Worm (Caenorhabditis elegans) whole organism, L1 larva: ENCODE results near the gene K01D12.5.

Experiments used
- C34B4.2 ChIP-seq: sonication (generic microtip); optimal IDR thresholded peaks from 2 replicates; lab custom pipeline; 2017; ENCODE audit warnings: mild to moderate bottlenecking, missing genetic modification characterization, missing compliant biosample characterization
- F16B12.6 ChIP-seq: fragments of 150-350 bp; optimal IDR thresholded peaks from 2 replicates; lab custom pipeline; 2014; ENCODE audit warnings: missing biosample characterization, missing genetic modification characterization
- ama-1 ChIP-seq: fragments of 150-350 bp; optimal IDR thresholded peaks from 2 replicates; lab custom pipeline; 2014
- blmp-1 ChIP-seq: fragments of 150-350 bp; optimal IDR thresholded peaks from 2 replicates; lab custom pipeline; 2014; ENCODE audit warnings: missing biosample characterization, missing genetic modification characterization
- ceh-63 ChIP-seq: fragments of 200-800 bp; sonication (Bioruptor generic); optimal IDR thresholded peaks from 2 replicates; lab custom pipeline; 2018; ENCODE audit warnings: mild to moderate bottlenecking, missing genetic modification characterization, missing compliant biosample characterization
- ceh-8 ChIP-seq: fragments of 200-800 bp; sonication (Bioruptor generic); optimal IDR thresholded peaks from 2 replicates; lab custom pipeline; 2018; ENCODE audit warnings: mild to moderate bottlenecking, missing genetic modification characterization, moderate library complexity, missing compliant biosample characterization
- ceh-90 ChIP-seq: sonication (generic microtip); optimal IDR thresholded peaks from 2 replicates; lab custom pipeline; 2016; ENCODE audit warnings: missing genetic modification characterization, missing compliant biosample characterization
- dsc-1 ChIP-seq: sonication (generic microtip); optimal IDR thresholded peaks from 2 replicates; lab custom pipeline; 2016; ENCODE audit warnings: mild to moderate bottlenecking, missing genetic modification characterization, missing compliant biosample characterization
- efl-1 ChIP-seq, 4 experiments: fragments of 150-350 bp; optimal IDR thresholded peaks in 3 of 4; peaks in 1 of 4; 1 replicate in 1 of 4; 2 replicates in 3 of 4; lab custom pipeline; 2014; ENCODE audit warnings: missing biosample characterization in 2 of 4, missing genetic modification characterization in 2 of 4, missing genetic modification reagents in 2 of 4
- efl-3 ChIP-seq: fragments of 200-800 bp; sonication (Bioruptor generic); optimal IDR thresholded peaks from 2 replicates; lab custom pipeline; 2018; ENCODE audit warnings: mild to moderate bottlenecking, missing genetic modification characterization, missing compliant biosample characterization
- egl-13 ChIP-seq: sonication (generic microtip); optimal IDR thresholded peaks from 2 replicates; lab custom pipeline; 2016; ENCODE audit warnings: missing genotype, missing genetic modification reagents, missing genetic modification characterization, missing compliant biosample characterization
- egl-27 ChIP-seq, 2 experiments: fragments of 150-350 bp in 1 of 2; sonication (generic microtip); optimal IDR thresholded peaks; 3 replicates each; lab custom pipeline; 2017 to 2018; ENCODE audit warnings: missing biosample characterization in 2 of 2, missing genetic modification characterization in 2 of 2, missing genetic modification reagents in 2 of 2
- elt-2 ChIP-seq: sonication (generic microtip); optimal IDR thresholded peaks from 2 replicates; lab custom pipeline; 2016; ENCODE audit warnings: missing genetic modification characterization, mild to moderate bottlenecking, inconsistent platforms, missing compliant biosample characterization, missing genetic modification reagents
- elt-3 ChIP-seq, 6 experiments: fragments of 150-350 bp in 1 of 6; sonication (generic microtip); optimal IDR thresholded peaks; 2 replicates each; lab custom pipeline; 2017 to 2018; ENCODE audit warnings: missing biosample characterization in 6 of 6, missing genetic modification characterization in 6 of 6, inconsistent platforms in 1 of 6
- grh-1 ChIP-seq: fragments of 200-800 bp; sonication (Bioruptor generic); IDR thresholded peaks from 2 replicates; pipeline ENCODE4 v1.3.6; 2022; ENCODE audit warnings: missing genetic modification reagents, missing genetic modification characterization, missing compliant biosample characterization
- irx-1 ChIP-seq: sonication (generic microtip); optimal IDR thresholded peaks from 2 replicates; lab custom pipeline; 2016; ENCODE audit warnings: missing genetic modification characterization, missing compliant biosample characterization
- jun-1 ChIP-seq: fragments of 150-350 bp; optimal IDR thresholded peaks from 2 replicates; lab custom pipeline; 2014; ENCODE audit warnings: missing biosample characterization, missing genetic modification reagents, missing genetic modification characterization
- lin-13 ChIP-seq: fragments of 150-350 bp; optimal IDR thresholded peaks from 2 replicates; lab custom pipeline; 2014; ENCODE audit warnings: missing biosample characterization, missing genetic modification reagents, missing genetic modification characterization
- lin-35 ChIP-seq, 2 experiments: fragments of 150-350 bp; optimal IDR thresholded peaks; 2 replicates each; lab custom pipeline; 2014; ENCODE audit warnings: missing biosample characterization in 2 of 2, missing genetic modification characterization in 2 of 2, missing genetic modification reagents in 2 of 2
- nhr-12 ChIP-seq: sonication (generic microtip); optimal IDR thresholded peaks from 2 replicates; lab custom pipeline; 2017; ENCODE audit warnings: missing biosample characterization, missing genetic modification characterization
- nhr-20 ChIP-seq: sonication (generic microtip); optimal IDR thresholded peaks from 2 replicates; lab custom pipeline; 2016; ENCODE audit warnings: mild to moderate bottlenecking, missing genetic modification characterization, missing compliant biosample characterization
- nhr-28 ChIP-seq: fragments of 150-350 bp; optimal IDR thresholded peaks from 2 replicates; lab custom pipeline; 2014; ENCODE audit warnings: missing biosample characterization, missing genetic modification characterization
- nhr-47 ChIP-seq: sonication (generic microtip); optimal IDR thresholded peaks from 2 replicates; lab custom pipeline; 2016; ENCODE audit warnings: mild to moderate bottlenecking, missing genetic modification characterization, moderate library complexity, missing compliant biosample characterization
- nhr-76 ChIP-seq: sonication (generic microtip); optimal IDR thresholded peaks from 2 replicates; lab custom pipeline; 2017; ENCODE audit warnings: missing biosample characterization, missing genetic modification characterization
- nhr-85 ChIP-seq: sonication (generic microtip); peaks from one replicate; lab custom pipeline; 2016; ENCODE audit warnings: missing genetic modification characterization, inconsistent platforms, missing compliant biosample characterization
- pax-3 ChIP-seq: fragments of 200-800 bp; sonication (Bioruptor generic); optimal IDR thresholded peaks from 2 replicates; lab custom pipeline; 2018; ENCODE audit warnings: mild to moderate bottlenecking, missing genetic modification characterization, moderate library complexity, missing compliant biosample characterization
- rnt-1 ChIP-seq: sonication (generic microtip); optimal IDR thresholded peaks from 2 replicates; lab custom pipeline; 2016; ENCODE audit warnings: mild to moderate bottlenecking, missing genetic modification characterization, moderate library complexity, missing compliant biosample characterization
- sptf-1 ChIP-seq: fragments of 150-350 bp; optimal IDR thresholded peaks from 2 replicates; lab custom pipeline; 2014; ENCODE audit warnings: missing biosample characterization, missing genetic modification characterization
- swsn-7 ChIP-seq: sonication (generic microtip); optimal IDR thresholded peaks from 2 replicates; lab custom pipeline; 2016; ENCODE audit warnings: missing genetic modification characterization, missing compliant biosample characterization
- tbx-2 ChIP-seq: sonication (generic microtip); optimal IDR thresholded peaks from 2 replicates; lab custom pipeline; 2016; ENCODE audit warnings: missing genetic modification characterization, missing compliant biosample characterization
- unc-30 ChIP-seq: sonication (generic microtip); optimal IDR thresholded peaks from 2 replicates; lab custom pipeline; 2017; ENCODE audit warnings: missing biosample characterization, missing genetic modification characterization
- unc-98 ChIP-seq: fragments of 200-800 bp; sonication (Bioruptor generic); IDR thresholded peaks from 2 replicates; pipeline ENCODE4 v1.3.6; 2022; ENCODE audit warnings: missing genetic modification characterization, missing compliant biosample characterization
- zip-4 ChIP-seq: fragments of 200-800 bp; sonication (Bioruptor generic); optimal IDR thresholded peaks from 2 replicates; lab custom pipeline; 2018; ENCODE audit warnings: mild to moderate bottlenecking, missing genetic modification characterization, moderate library complexity, missing compliant biosample characterization

K01D12.5 gene

DNA sequence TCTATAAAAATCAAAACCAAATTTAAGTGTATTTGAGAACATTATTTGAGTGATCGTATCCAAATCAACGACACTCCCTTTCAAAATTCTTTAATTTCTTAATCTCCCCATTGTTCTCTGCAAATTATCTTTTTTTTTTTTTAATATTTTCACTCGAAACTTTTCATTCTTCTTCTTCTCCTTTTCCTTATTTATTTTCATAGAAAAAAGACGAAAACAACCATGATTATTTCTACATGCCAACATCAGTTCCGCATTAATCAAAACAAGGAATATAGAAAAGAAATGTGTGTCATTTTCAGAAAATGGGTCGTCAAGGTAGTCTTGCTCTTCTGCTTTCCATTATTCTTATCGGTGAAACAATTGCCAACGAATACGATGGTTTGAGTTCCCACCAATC, at the start of gene K01D12.5:
Gene K01D12.5 (plus strand): TSS at position 301 of the 400 bp plus-strand sequence.
- no peak for TF ChIP-seq dsc-1 (tag; lab: Kevin White, UChicago)
- no peak for TF ChIP-seq pax-3 (tag; lab: Kevin White, UChicago)
- TF ChIP-seq swsn-7 (tag; lab: Kevin White, UChicago) = no peak
- no peak for TF ChIP-seq grh-1 (GFP tag; lab: Robert Waterston, UW)
- TF ChIP-seq unc-98 (GFP tag; lab: Robert Waterston, UW) = no peak

DNA sequence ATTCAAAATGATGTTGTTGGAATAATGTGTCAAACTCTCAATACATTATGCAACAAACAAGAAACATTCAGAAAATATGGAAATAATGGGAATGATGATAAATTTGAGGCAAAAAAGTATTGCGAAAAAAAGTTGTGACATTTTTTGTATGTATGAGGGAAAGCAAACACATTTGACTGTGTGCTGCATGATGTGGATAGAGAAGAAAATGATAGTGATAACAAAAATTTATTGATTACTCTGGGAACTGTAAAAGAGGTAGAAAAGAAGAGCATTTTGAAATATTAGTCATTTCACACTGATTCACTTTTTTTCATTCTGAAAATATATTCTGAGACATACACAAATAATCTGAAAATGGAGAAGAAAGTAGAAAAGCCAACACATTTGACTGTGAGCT, 49.8 kb upstream of the K01D12.5 start:
- TF ChIP-seq elt-2 (peak; percentile 26), lin-35 (GFP tag; optimal IDR thresholded peaks at IDR 0.05; lab: Kevin White, UChicago) (peak in 1 of 2 experiments; percentile 6), nhr-28 (tag; lab: Kevin White, UChicago) (no peak), efl-3 (GFP tag; lab: Kevin White, UChicago) (no peak)
- TF ChIP-seq, all 84 proteins: peak for 2

DNA sequence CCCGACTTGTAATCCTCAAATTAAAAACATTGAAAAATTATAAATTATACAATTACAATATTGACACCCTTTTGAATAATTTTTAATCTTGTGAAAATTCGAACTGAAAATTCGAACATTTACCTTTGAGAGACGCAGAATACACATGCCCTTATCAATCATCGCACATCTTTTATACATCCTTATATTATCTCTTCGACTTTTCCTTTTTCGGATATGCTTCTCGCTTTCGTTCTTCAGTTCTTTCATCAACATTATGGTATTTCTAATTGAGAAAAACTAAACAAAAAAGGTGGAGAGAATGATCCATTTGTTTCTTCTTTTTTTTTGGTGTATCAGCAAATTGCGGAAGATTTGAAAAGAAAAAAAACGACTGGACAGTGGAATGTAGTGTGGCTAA, 48.3 kb upstream of the K01D12.5 start:
- TF ChIP-seq F16B12.6 (tag; lab: Kevin White, UChicago) (no peak), rnt-1 (tag; lab: Kevin White, UChicago) (no peak), nhr-76 (tag; lab: Kevin White, UChicago) (no peak), irx-1 (no peak), blmp-1 (tag; lab: Kevin White, UChicago) (peak; percentile 96)

DNA sequence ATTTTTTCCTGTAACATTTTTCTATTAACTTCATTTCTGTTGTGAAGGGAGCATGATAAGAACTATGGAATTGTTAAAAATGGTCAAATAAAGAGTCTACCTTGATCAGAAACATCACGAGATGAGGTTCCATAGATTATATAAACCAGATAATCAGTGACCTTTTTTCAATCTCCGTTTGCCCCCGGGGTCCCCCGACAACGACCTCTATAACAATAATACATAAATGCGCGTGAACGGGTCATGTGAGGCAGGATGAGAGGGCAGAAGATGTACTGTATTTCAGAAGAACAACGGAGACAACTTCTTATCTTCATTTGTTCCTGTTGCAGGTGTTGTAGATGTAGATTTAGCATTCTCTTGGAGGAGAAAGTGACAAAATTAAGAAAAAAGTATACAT, 45.8 kb upstream of the K01D12.5 start:
- TF ChIP-seq C34B4.2 (tag; lab: Kevin White, UChicago) (no peak), elt-3 (tag; optimal IDR thresholded peaks at IDR 0.05; lab: Kevin White, UChicago) (peak in 1 of 6 experiments; percentile 7), jun-1 (tag; lab: Kevin White, UChicago) (no peak), blmp-1 (tag; lab: Kevin White, UChicago) (peak; percentile 29), nhr-12 (tag; lab: Kevin White, UChicago) (no peak), nhr-20 (tag; lab: Kevin White, UChicago) (peak; percentile 3), efl-1 (optimal IDR thresholded peaks at IDR 0.05; lab: Kevin White, UChicago) (no peak), efl-1 (GFP tag; optimal IDR thresholded peaks at IDR 0.05 in 1 of 2; lab: Kevin White, UChicago) (peak in 1 of 2 experiments; percentile 78)

DNA sequence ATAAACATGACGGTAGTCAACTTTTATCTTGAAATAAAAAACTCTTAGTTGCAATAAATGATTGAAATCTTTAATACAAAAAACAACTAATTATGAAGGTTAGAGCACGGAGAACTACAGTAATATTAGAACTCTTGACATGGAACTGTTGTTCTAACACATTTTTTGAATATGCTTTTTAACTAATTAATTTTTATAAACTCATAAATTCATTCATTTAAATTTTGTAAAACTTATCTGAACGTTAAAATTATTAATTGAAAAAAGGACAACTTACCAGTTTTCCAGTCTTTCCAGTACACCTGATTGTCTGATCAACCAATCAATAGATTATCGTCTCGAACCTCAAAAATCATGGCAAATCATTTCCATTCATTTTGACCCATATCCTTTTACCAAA, 45.2 kb upstream of the K01D12.5 start, which contains the start of gene sqt-3:
Gene sqt-3 (plus strand): TSS at position 301 of the 400 bp plus-strand sequence.
- TF ChIP-seq ceh-63 (GFP tag; lab: Kevin White, UChicago) = no peak
- no peak for TF ChIP-seq blmp-1 (tag; lab: Kevin White, UChicago)
- TF ChIP-seq nhr-85 (tag; lab: Kevin White, UChicago) = no peak
- no peak for TF ChIP-seq nhr-12 (tag; lab: Kevin White, UChicago)
- no peak for TF ChIP-seq nhr-47 (tag; lab: Kevin White, UChicago)
- no peak for TF ChIP-seq lin-13 (GFP tag; lab: Kevin White, UChicago)
- TF ChIP-seq jun-1 (tag; lab: Kevin White, UChicago) = no peak

DNA sequence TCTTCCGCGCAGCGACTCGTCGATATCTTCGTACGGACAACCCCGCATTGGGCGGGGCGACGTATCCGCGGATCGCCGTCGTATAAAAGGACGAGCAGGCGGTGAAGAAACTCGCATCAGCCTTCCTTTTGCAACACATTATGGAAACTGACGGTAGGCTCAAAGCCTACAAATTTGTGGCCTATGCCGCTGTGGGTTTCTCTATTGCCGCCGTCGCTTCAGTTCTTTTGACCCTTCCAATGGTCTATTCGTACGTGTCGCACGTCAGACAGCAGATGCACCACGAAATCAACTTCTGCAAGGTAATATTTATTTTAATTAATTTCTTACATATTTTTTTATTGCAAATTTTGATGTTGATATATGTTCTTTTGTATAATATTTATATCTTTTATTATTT, 44.8 kb upstream of the K01D12.5 start:
- TF ChIP-seq sptf-1 (tag; lab: Kevin White, UChicago) (no peak), ama-1 (lab: Kevin White, UChicago) (peak; percentile 45)

DNA sequence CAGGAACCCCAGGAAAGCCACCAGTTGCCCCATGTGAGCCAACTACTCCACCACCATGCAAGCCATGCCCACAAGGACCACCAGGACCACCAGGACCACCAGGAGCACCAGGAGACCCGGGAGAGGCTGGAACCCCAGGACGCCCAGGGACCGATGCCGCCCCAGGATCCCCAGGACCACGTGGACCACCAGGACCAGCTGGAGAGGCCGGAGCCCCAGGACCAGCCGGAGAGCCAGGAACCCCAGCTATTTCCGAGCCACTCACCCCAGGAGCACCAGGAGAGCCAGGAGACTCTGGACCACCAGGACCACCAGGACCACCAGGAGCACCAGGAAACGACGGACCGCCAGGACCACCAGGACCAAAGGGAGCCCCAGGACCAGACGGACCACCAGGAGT, 44.1 kb upstream of the K01D12.5 start:
- no peak for TF ChIP-seq nhr-47 (tag; lab: Kevin White, UChicago)
- no peak for TF ChIP-seq egl-27 (tag; optimal IDR thresholded peaks at IDR 0.05; lab: Kevin White, UChicago)
- no peak for TF ChIP-seq C34B4.2 (tag; lab: Kevin White, UChicago)
- no peak for TF ChIP-seq egl-13
- TF ChIP-seq unc-30 (tag; lab: Kevin White, UChicago) = no peak
- TF ChIP-seq tbx-2 = no peak
- TF ChIP-seq nhr-28 (tag; lab: Kevin White, UChicago) = no peak
- TF ChIP-seq ceh-90 (tag; lab: Kevin White, UChicago) = no peak
- peak; percentile 79 for TF ChIP-seq ceh-8 (GFP tag; lab: Kevin White, UChicago)
- no peak for TF ChIP-seq sptf-1 (tag; lab: Kevin White, UChicago)
- TF ChIP-seq efl-1 (optimal IDR thresholded peaks at IDR 0.05; lab: Kevin White, UChicago) = no peak
- TF ChIP-seq efl-1 (GFP tag; optimal IDR thresholded peaks at IDR 0.05 in 1 of 2; lab: Kevin White, UChicago) = peak in 1 of 2 experiments; percentile 51
- TF ChIP-seq nhr-85 (tag; lab: Kevin White, UChicago) = peak; percentile 13
- TF ChIP-seq rnt-1 (tag; lab: Kevin White, UChicago) = no peak
- no peak for TF ChIP-seq zip-4
